Worm (Caenorhabditis elegans): ENCODE measurements around the gene srw-101.

- TF ChIP-seq tab-1 (GFP tag; IDR thresholded peaks at IDR 0.05), result no peak
- TF ChIP-seq klf-2 (GFP tag; conservative IDR thresholded peaks at IDR 0.05), result no peak
- no peak for TF ChIP-seq ztf-23 (GFP tag; IDR thresholded peaks at IDR 0.05)
- TF ChIP-seq cog-1 (tag; optimal IDR thresholded peaks at IDR 0.05), result no peak
These were observed 23.7 kb upstream of the srw-101 start for ce11 chrV:1698400-1698799.

Data from whole organism, midembryonic.